Fruit fly (Drosophila melanogaster) whole organism, embryonic: Measurements from ENCODE around the gene CG17187.

Source experiments
- Abd-B ChIP-seq: fragments of 200-800 bp; sonication (Bioruptor generic); optimal IDR thresholded peaks from 2 replicates; lab custom pipeline; 2018; ENCODE audit warnings: missing biosample characterization, mild to moderate bottlenecking, missing genetic modification characterization, moderate library complexity
- Adf1 ChIP-seq: fragments of 200-800 bp; sonication (Bioruptor generic); IDR thresholded peaks from 2 replicates; pipeline ENCODE4 v1.3.6; 2022; ENCODE audit warnings: missing biosample characterization, missing genetic modification characterization
- Antp ChIP-seq: fragments of 200-800 bp; sonication (Bioruptor generic); optimal IDR thresholded peaks from 3 replicates; lab custom pipeline; 2016; ENCODE audit warnings: missing biosample characterization, missing genetic modification characterization
- Blimp-1 ChIP-seq: fragments of 200-800 bp; sonication (Bioruptor generic); optimal IDR thresholded peaks from 3 replicates; lab custom pipeline; 2018; ENCODE audit warnings: missing biosample characterization, missing genetic modification characterization, mild to moderate bottlenecking, moderate library complexity, missing genetic modification reagents
- CG10979 ChIP-seq: fragments of 200-800 bp; sonication (Bioruptor generic); optimal IDR thresholded peaks from 2 replicates; lab custom pipeline; 2018; ENCODE audit warnings: missing biosample characterization, mild to moderate bottlenecking, missing genetic modification characterization, moderate library complexity
- CG12071 ChIP-seq: fragments of 200-800 bp; sonication (Bioruptor generic); optimal IDR thresholded peaks from 3 replicates; lab custom pipeline; 2018; ENCODE audit warnings: missing biosample characterization, mild to moderate bottlenecking, missing genetic modification characterization
- CG12104 ChIP-seq: fragments of 200-800 bp; sonication (Bioruptor generic); optimal IDR thresholded peaks from 3 replicates; lab custom pipeline; 2016; ENCODE audit warnings: missing biosample characterization, missing genetic modification characterization
- CG13296 ChIP-seq: fragments of 200-800 bp; sonication (Bioruptor generic); optimal IDR thresholded peaks from 3 replicates; lab custom pipeline; 2018; ENCODE audit warnings: missing biosample characterization, mild to moderate bottlenecking, missing genetic modification characterization
- CG1529 ChIP-seq: fragments of 200-800 bp; sonication (Bioruptor generic); optimal IDR thresholded peaks from 3 replicates; lab custom pipeline; 2018; ENCODE audit warnings: missing biosample characterization, missing genetic modification characterization
- CG1603 ChIP-seq: fragments of 200-800 bp; sonication (Bioruptor generic); optimal IDR thresholded peaks from 2 replicates; lab custom pipeline; 2019; ENCODE audit warnings: missing biosample characterization, mild to moderate bottlenecking, missing genetic modification characterization, moderate library complexity
- CG17385 ChIP-seq: fragments of 200-800 bp; sonication (Bioruptor generic); optimal IDR thresholded peaks from 3 replicates; lab custom pipeline; 2018; ENCODE audit warnings: missing biosample characterization, mild to moderate bottlenecking, missing genetic modification characterization
- CG17912 ChIP-seq: fragments of 200-800 bp; sonication (Bioruptor generic); optimal IDR thresholded peaks from 2 replicates; lab custom pipeline; 2018; ENCODE audit warnings: missing biosample characterization, mild to moderate bottlenecking, missing genetic modification characterization
- CG18476 ChIP-seq: fragments of 200-800 bp; sonication (Bioruptor generic); optimal IDR thresholded peaks from 2 replicates; lab custom pipeline; 2016; ENCODE audit warnings: missing biosample characterization, mild to moderate bottlenecking, missing genetic modification characterization
- CG2120 ChIP-seq: fragments of 200-800 bp; sonication (Bioruptor generic); optimal IDR thresholded peaks from 3 replicates; lab custom pipeline; 2016; ENCODE audit warnings: missing biosample characterization, missing genetic modification characterization
- CG2199 ChIP-seq: fragments of 200-800 bp; sonication (Bioruptor generic); IDR thresholded peaks from 3 replicates; pipeline ENCODE4 v1.3.6; 2022; ENCODE audit warnings: missing biosample characterization, missing genetic modification characterization
- CG2875 ChIP-seq: fragments of 200-800 bp; sonication (Bioruptor generic); optimal IDR thresholded peaks from 2 replicates; lab custom pipeline; 2017; ENCODE audit warnings: missing biosample characterization, mild to moderate bottlenecking, missing genetic modification characterization, missing genetic modification reagents
- CG4404 ChIP-seq: fragments of 200-800 bp; sonication (Bioruptor generic); IDR thresholded peaks from 2 replicates; pipeline ENCODE4 v1.3.6; 2022; ENCODE audit warnings: missing biosample characterization, missing genetic modification characterization
- CG6175 ChIP-seq: fragments of 200-800 bp; sonication (Bioruptor generic); IDR thresholded peaks from 3 replicates; pipeline ENCODE4 v1.3.6; 2022; ENCODE audit warnings: missing biosample characterization, missing genetic modification characterization
- CG6813 ChIP-seq: fragments of 200-800 bp; sonication (Bioruptor generic); optimal IDR thresholded peaks from 2 replicates; lab custom pipeline; 2017; ENCODE audit warnings: missing biosample characterization, missing genetic modification characterization, mild to moderate bottlenecking, moderate library complexity, missing genetic modification reagents
- CG6854 ChIP-seq: fragments of 200-800 bp; sonication (Bioruptor generic); optimal IDR thresholded peaks from 3 replicates; lab custom pipeline; 2017; ENCODE audit warnings: missing biosample characterization, mild to moderate bottlenecking, missing genetic modification characterization
- CG7556 ChIP-seq: fragments of 200-800 bp; sonication (Bioruptor generic); optimal IDR thresholded peaks from 2 replicates; lab custom pipeline; 2017; ENCODE audit warnings: missing biosample characterization, mild to moderate bottlenecking, missing genetic modification characterization
- CG7839 ChIP-seq: fragments of 200-800 bp; sonication (Bioruptor generic); optimal IDR thresholded peaks from 3 replicates; lab custom pipeline; 2018; ENCODE audit warnings: missing biosample characterization, mild to moderate bottlenecking, missing genetic modification characterization, moderate library complexity
- CG8765 ChIP-seq: fragments of 200-800 bp; sonication (Bioruptor generic); IDR thresholded peaks from 2 replicates; pipeline ENCODE4 v1.3.6; 2022; ENCODE audit warnings: missing biosample characterization, missing genetic modification characterization
- CG8944 ChIP-seq: fragments of 200-800 bp; sonication (Bioruptor generic); optimal IDR thresholded peaks from 3 replicates; lab custom pipeline; 2016; ENCODE audit warnings: missing biosample characterization, missing genetic modification characterization
- ERR ChIP-seq: fragments of 200-800 bp; sonication (Bioruptor generic); optimal IDR thresholded peaks from 2 replicates; lab custom pipeline; 2016; ENCODE audit warnings: missing biosample characterization, missing genetic modification characterization
- Eip74EF ChIP-seq, 2 experiments: fragments of 200-800 bp in 1 of 2; fragments of >200 bp in 1 of 2; sonication (Bioruptor generic) in 1 of 2; optimal IDR thresholded peaks; 2 replicates each; lab custom pipeline; 2017 to 2019; ENCODE audit warnings: missing biosample characterization in 2 of 2, missing genetic modification characterization in 2 of 2, mild to moderate bottlenecking in 1 of 2, moderate library complexity in 1 of 2
- Elba2 ChIP-seq: fragments of 200-800 bp; sonication (Bioruptor generic); optimal IDR thresholded peaks from 3 replicates; lab custom pipeline; 2016; ENCODE audit warnings: missing biosample characterization, missing genetic modification characterization
- HLH54F ChIP-seq: fragments of 200-800 bp; sonication (Bioruptor generic); optimal IDR thresholded peaks from 3 replicates; lab custom pipeline; 2016; ENCODE audit warnings: missing biosample characterization, missing genetic modification characterization
- Hr78 ChIP-seq, 2 experiments: fragments of 200-800 bp in 1 of 2; fragments of >200 bp in 1 of 2; sonication (Bioruptor generic) in 1 of 2; optimal IDR thresholded peaks; 2 replicates each; lab custom pipeline; 2017 to 2019; ENCODE audit warnings: missing biosample characterization in 2 of 2, missing genetic modification characterization in 2 of 2, mild to moderate bottlenecking in 1 of 2, moderate library complexity in 1 of 2
- MTF-1 ChIP-seq: fragments of 200-800 bp; sonication (Bioruptor generic); optimal IDR thresholded peaks from 2 replicates; lab custom pipeline; 2018; ENCODE audit warnings: missing biosample characterization, mild to moderate bottlenecking, missing genetic modification characterization, borderline replicate concordance
- Nf-YA ChIP-seq: fragments of 200-800 bp; sonication (Bioruptor generic); IDR thresholded peaks from 2 replicates; pipeline ENCODE4 v1.3.6; 2022; ENCODE audit warnings: missing biosample characterization, missing genetic modification characterization
- Opbp ChIP-seq: fragments of 200-800 bp; sonication (Bioruptor generic); IDR thresholded peaks from 3 replicates; pipeline ENCODE4 v1.3.6; 2022; ENCODE audit warnings: missing biosample characterization, missing genetic modification characterization; ENCODE audit not compliant: partially characterized antibody
- Scr ChIP-seq: fragments of 200-800 bp; sonication (Bioruptor generic); IDR thresholded peaks from 2 replicates; pipeline ENCODE4 v1.3.6; 2022; ENCODE audit warnings: missing biosample characterization, missing genetic modification characterization; ENCODE audit not compliant: partially characterized antibody
- Vsx1 ChIP-seq: fragments of 200-800 bp; sonication (Bioruptor generic); optimal IDR thresholded peaks from 2 replicates; lab custom pipeline; 2017; ENCODE audit warnings: missing biosample characterization, mild to moderate bottlenecking, missing genetic modification characterization, missing genetic modification reagents
- ato ChIP-seq: fragments of 200-800 bp; sonication (Bioruptor generic); IDR thresholded peaks from 2 replicates; pipeline ENCODE4 v1.3.6; 2022; ENCODE audit warnings: missing biosample characterization, missing genetic modification characterization; ENCODE audit not compliant: partially characterized antibody
- az2 ChIP-seq: fragments of 200-800 bp; sonication (Bioruptor generic); optimal IDR thresholded peaks from 3 replicates; lab custom pipeline; 2016; ENCODE audit warnings: missing biosample characterization, missing genetic modification characterization
- bcd ChIP-seq: fragments of 200-800 bp; sonication (Bioruptor generic); optimal IDR thresholded peaks from 2 replicates; lab custom pipeline; 2017; ENCODE audit warnings: missing biosample characterization, mild to moderate bottlenecking, missing genetic modification characterization
- br ChIP-seq: fragments of >200 bp; optimal IDR thresholded peaks from 2 replicates; lab custom pipeline; 2017
- btn ChIP-seq: fragments of 200-800 bp; sonication (Bioruptor generic); optimal IDR thresholded peaks from 2 replicates; lab custom pipeline; 2016; ENCODE audit warnings: missing biosample characterization, missing genetic modification characterization
- dysf ChIP-seq: fragments of 200-800 bp; sonication (Bioruptor generic); IDR thresholded peaks from 3 replicates; pipeline ENCODE4 v1.3.6; 2022; ENCODE audit warnings: missing biosample characterization, missing genetic modification characterization
- fru ChIP-seq: fragments of >200 bp; optimal IDR thresholded peaks from 2 replicates; lab custom pipeline; 2017
- grn ChIP-seq: fragments of 200-800 bp; sonication (Bioruptor generic); optimal IDR thresholded peaks from 3 replicates; lab custom pipeline; 2017; ENCODE audit warnings: missing biosample characterization, missing genetic modification characterization
- ind ChIP-seq: fragments of 200-800 bp; sonication (Bioruptor generic); optimal IDR thresholded peaks from 3 replicates; lab custom pipeline; 2016; ENCODE audit warnings: missing biosample characterization, missing genetic modification characterization
- kni ChIP-seq: fragments of 200-800 bp; sonication (Bioruptor generic); optimal IDR thresholded peaks from 3 replicates; lab custom pipeline; 2017; ENCODE audit warnings: mild to moderate bottlenecking, missing biosample characterization, missing genetic modification reagents, missing genetic modification characterization
- nau ChIP-seq: fragments of 200-800 bp; sonication (Bioruptor generic); optimal IDR thresholded peaks from 3 replicates; lab custom pipeline; 2017; ENCODE audit warnings: missing biosample characterization, mild to moderate bottlenecking, missing genetic modification characterization, missing genetic modification reagents
- nerfin-2 ChIP-seq: fragments of 200-800 bp; sonication (Bioruptor generic); IDR thresholded peaks from 2 replicates; pipeline ENCODE4 v1.3.6; 2022; ENCODE audit warnings: missing biosample characterization, missing genetic modification characterization; ENCODE audit not compliant: partially characterized antibody
- pho ChIP-seq: fragments of 200-800 bp; sonication (Bioruptor generic); optimal IDR thresholded peaks from 2 replicates; lab custom pipeline; 2016; ENCODE audit warnings: missing biosample characterization, missing genetic modification characterization
- slou ChIP-seq: fragments of 200-800 bp; sonication (Bioruptor generic); optimal IDR thresholded peaks from 3 replicates; lab custom pipeline; 2016; ENCODE audit warnings: missing biosample characterization, missing genetic modification characterization
- stc ChIP-seq: fragments of 200-800 bp; sonication (Bioruptor generic); IDR thresholded peaks from 2 replicates; pipeline ENCODE4 v1.3.6; 2022; ENCODE audit warnings: missing biosample characterization, missing genetic modification characterization
- zf30C ChIP-seq: fragments of 200-800 bp; sonication (Bioruptor generic); optimal IDR thresholded peaks from 3 replicates; lab custom pipeline; 2018; ENCODE audit warnings: missing biosample characterization, mild to moderate bottlenecking, missing genetic modification characterization

CG17187 gene

DNA sequence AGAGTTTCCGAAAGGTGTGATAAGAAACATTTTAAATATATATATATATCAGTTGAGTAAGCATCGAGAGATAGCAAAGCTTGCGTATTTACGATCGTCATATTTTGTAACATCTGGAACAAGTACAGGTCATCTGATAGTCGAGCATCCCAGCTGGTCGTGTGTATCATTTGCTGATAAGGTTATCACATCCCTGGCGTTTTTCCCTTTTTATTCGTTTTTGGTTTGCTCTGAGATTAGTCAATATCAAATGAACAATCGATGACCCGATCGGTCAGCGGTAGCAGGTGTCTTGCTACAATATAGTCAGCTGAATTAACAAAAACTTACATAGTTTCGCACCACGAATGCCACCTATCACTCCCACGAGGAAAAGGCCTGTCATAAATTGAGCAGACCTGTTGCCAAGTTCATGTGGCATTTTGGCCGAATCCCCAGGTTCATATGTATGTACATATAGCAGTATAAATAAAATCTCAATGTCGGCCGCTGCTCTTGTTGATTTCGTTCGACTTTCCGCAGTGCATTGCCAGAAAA, 30.7 kb downstream of the CG17187 start (continued):
- TF ChIP-seq CG6175 (GFP tag; lab: Robert Waterston, UW) (0 out of 3 replicates have a peak, but pooled peaks have one; percentile 50), CG7556 (GFP tag; lab: Kevin White, UChicago) (peak; percentile 51), Blimp-1 (GFP tag; lab: Kevin White, UChicago) (peak; percentile 39), Abd-B (GFP tag; lab: Kevin White, UChicago) (peak; percentile 40), CG2199 (no peak), pho (no peak), ind (peak; percentile 61), CG7839 (tag; lab: Kevin White, UChicago) (peak; percentile 79), Adf1 (GFP tag; lab: Robert Waterston, UW) (peak; percentile 34; the same call in 1 of the 2 replicates), CG1603 (tag; lab: Kevin White, UChicago) (peak; percentile 32), CG1529 (GFP tag; lab: Kevin White, UChicago) (no peak), nerfin-2 (GFP tag; lab: Robert Waterston, UW) (no peak), HLH54F (GFP tag; lab: Kevin White, UChicago) (no peak), Scr (GFP tag; lab: Robert Waterston, UW) (no peak), CG4404 (GFP tag; lab: Robert Waterston, UW) (no peak), dysf (GFP tag; lab: Robert Waterston, UW) (peak; percentile 73), MTF-1 (GFP tag; lab: Kevin White, UChicago) (no peak), kni (no peak), CG10979 (peak; percentile 18), ERR (GFP tag; lab: Kevin White, UChicago) (no peak), CG6854 (GFP tag; lab: Kevin White, UChicago) (peak; percentile 26), Vsx1 (no peak), fru (lab: Kevin White, UChicago) (no peak), br (lab: Kevin White, UChicago) (no peak), ato (no peak), CG17912 (GFP tag; lab: Kevin White, UChicago) (no peak), az2 (GFP tag; lab: Kevin White, UChicago) (peak; percentile 51), Nf-YA (GFP tag; lab: Robert Waterston, UW) (no peak), slou (GFP tag; lab: Kevin White, UChicago) (peak; percentile 5), zf30C (GFP tag; lab: Kevin White, UChicago) (no peak), Opbp (GFP tag; lab: Robert Waterston, UW) (no peak), bcd (GFP tag; lab: Kevin White, UChicago) (peak; percentile 58), CG17385 (no peak), Eip74EF (GFP tag; optimal IDR thresholded peaks at IDR 0.05; lab: Kevin White, UChicago) (no peak), Elba2 (no peak), Antp (GFP tag; lab: Kevin White, UChicago) (no peak), CG8765 (GFP tag; lab: Robert Waterston, UW) (no peak), btn (GFP tag; lab: Kevin White, UChicago) (no peak), CG6813 (GFP tag; lab: Kevin White, UChicago) (peak; percentile 35), nau (GFP tag; lab: Kevin White, UChicago) (peak; percentile 16), CG2875 (GFP tag; lab: Kevin White, UChicago) (no peak), grn (GFP tag; lab: Kevin White, UChicago) (peak; percentile 4), CG12104 (GFP tag; lab: Kevin White, UChicago) (peak; percentile 51), CG2120 (GFP tag; lab: Kevin White, UChicago) (peak; percentile 81), CG13296 (GFP tag; lab: Kevin White, UChicago) (no peak), CG18476 (GFP tag; lab: Kevin White, UChicago) (peak; percentile 37), stc (GFP tag; lab: Robert Waterston, UW) (0 out of 2 replicates have a peak, but pooled peaks have one; percentile 23), CG8944 (GFP tag; lab: Kevin White, UChicago) (no peak), CG12071 (GFP tag; lab: Kevin White, UChicago) (no peak), Hr78 (GFP tag; optimal IDR thresholded peaks at IDR 0.05; lab: Kevin White, UChicago) (peak in 1 of 2 experiments; percentile 64)
